Worm (Caenorhabditis elegans): ENCODE measurements around the gene T28D6.7.

- TF ChIP-seq pqm-1 (tag; optimal IDR thresholded peaks at IDR 0.05) (no peak), ama-1 (optimal IDR thresholded peaks at IDR 0.05) (no peak), unc-39 (tag; optimal IDR thresholded peaks at IDR 0.05) (no peak), pha-4 (tag; optimal IDR thresholded peaks at IDR 0.05) (no peak), nhr-11 (tag; optimal IDR thresholded peaks at IDR 0.05) (no peak), nhr-67 (tag; optimal IDR thresholded peaks at IDR 0.05) (no peak), skn-1 (tag; optimal IDR thresholded peaks at IDR 0.05) (no peak), jun-1 (tag; optimal IDR thresholded peaks at IDR 0.05) (no peak), zag-1 (tag; optimal IDR thresholded peaks at IDR 0.05) (no peak), mdl-1 (tag; optimal IDR thresholded peaks at IDR 0.05) (no peak)
Measured at ce11 chrIII:11361394-11361793, 15.1 kb upstream of the T28D6.7 start.

Data from whole organism, L3 larva.